Worm (Caenorhabditis elegans): ENCODE results near the gene cla-1.

DNA sequence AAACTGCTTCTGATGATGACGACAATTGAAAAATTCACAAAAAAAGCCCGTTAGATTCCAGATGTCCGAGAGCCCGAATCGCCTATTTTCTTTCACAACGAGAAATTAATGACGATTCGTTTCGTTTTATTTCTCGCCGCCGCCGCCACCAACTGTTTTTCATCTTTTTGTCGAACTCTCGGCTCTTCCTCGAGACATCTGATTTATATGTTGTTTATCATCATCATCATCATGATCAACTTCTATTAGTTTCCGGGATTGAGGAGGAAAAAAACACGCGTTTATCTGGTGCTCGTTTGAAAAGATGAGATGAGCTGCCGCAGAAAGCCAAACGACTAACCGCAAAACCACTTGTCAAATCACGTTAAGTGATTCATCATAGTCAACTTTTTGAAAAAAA is 70.8 kb downstream of the cla-1 start:
- no peak for TF ChIP-seq efl-1 (GFP tag; optimal IDR thresholded peaks at IDR 0.05)
- TF ChIP-seq F49E8.2 (tag; optimal IDR thresholded peaks at IDR 0.05; ENCODE audit: insufficient read depth) = no peak
- TF ChIP-seq sdz-38 (tag; optimal IDR thresholded peaks at IDR 0.05) = no peak
- TF ChIP-seq ZK185.1 (tag; optimal IDR thresholded peaks at IDR 0.05; ENCODE audit: poor library complexity, severe bottlenecking) = no peak

Measured in whole organism, young adult.